Fruit fly (Drosophila melanogaster) S2 (cell line): ENCODE measurements around the gene btz.

Experiments used
- CG8478 ChIP-seq: fragments of >200 bp; optimal IDR thresholded peaks from 2 replicates; lab custom pipeline; 2018
- CTCF ChIP-seq, 2 experiments: fragments of >200 bp; optimal IDR thresholded peaks; 2 replicates each; lab custom pipeline; 2018

DNA sequence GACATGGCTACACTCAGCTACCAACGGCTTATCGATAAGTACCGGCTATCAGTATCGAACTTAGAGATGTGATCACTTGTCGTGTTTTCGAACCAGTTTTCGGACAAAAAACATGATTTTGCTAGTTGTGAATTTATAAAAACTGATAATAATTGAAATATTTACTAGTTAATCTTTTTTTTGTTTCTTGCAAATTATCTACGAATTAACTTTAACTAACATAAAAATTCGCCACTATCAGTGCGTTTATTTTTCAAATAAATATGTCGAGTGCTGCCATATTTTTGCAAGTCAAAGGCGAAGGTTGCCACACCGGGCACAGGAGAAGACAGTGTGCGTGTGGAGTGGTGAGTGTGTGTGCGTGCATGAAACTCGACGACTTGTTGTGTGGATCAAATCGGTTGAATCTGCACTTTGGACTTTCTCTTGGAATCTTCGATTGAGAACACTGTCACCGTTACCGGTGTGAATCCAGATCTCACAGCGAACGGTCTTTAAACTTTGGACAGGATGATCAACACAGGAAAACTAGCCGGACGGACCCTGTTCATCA is 22.9 kb upstream of the btz start, which contains the start of gene Hsdl2:
- TF ChIP-seq CTCF (optimal IDR thresholded peaks at IDR 0.05; lab: Kevin White, UChicago), result peak in 1 of 2 experiments; percentile 18
- TF ChIP-seq CG8478 (lab: Kevin White, UChicago), result no peak
